Fruit fly (Drosophila melanogaster) whole organism, embryonic: ENCODE measurements around the gene CG13404.

ENCODE experiments used
- Ada2b ChIP-seq: fragments of 200-800 bp; sonication (Bioruptor generic); IDR thresholded peaks from 2 replicates; pipeline ENCODE4 v1.3.6; 2022; ENCODE audit warnings: missing biosample characterization, missing genetic modification characterization
- Antp ChIP-seq: fragments of 200-800 bp; sonication (Bioruptor generic); optimal IDR thresholded peaks from 3 replicates; lab custom pipeline; 2016; ENCODE audit warnings: missing biosample characterization, missing genetic modification characterization
- B-H2 ChIP-seq: fragments of 200-800 bp; sonication (Bioruptor generic); optimal IDR thresholded peaks from 2 replicates; lab custom pipeline; 2018; ENCODE audit warnings: missing biosample characterization, mild to moderate bottlenecking, missing genetic modification characterization
- CG11398 ChIP-seq: fragments of 200-800 bp; sonication (Bioruptor generic); optimal IDR thresholded peaks from 2 replicates; lab custom pipeline; 2016; ENCODE audit warnings: missing biosample characterization, missing genetic modification characterization
- CG12391 ChIP-seq: fragments of 200-800 bp; sonication (Bioruptor generic); optimal IDR thresholded peaks from 3 replicates; lab custom pipeline; 2018; ENCODE audit warnings: missing biosample characterization, mild to moderate bottlenecking, missing genetic modification characterization, moderate library complexity
- CG12942 ChIP-seq: fragments of 200-800 bp; sonication (Bioruptor generic); optimal IDR thresholded peaks from 3 replicates; lab custom pipeline; 2016; ENCODE audit warnings: missing biosample characterization, missing genetic modification characterization
- CG13123 ChIP-seq: fragments of 200-800 bp; sonication (Bioruptor generic); optimal IDR thresholded peaks from 2 replicates; lab custom pipeline; 2016; ENCODE audit warnings: missing biosample characterization, missing genetic modification characterization
- CG13775 ChIP-seq: fragments of 200-800 bp; sonication (Bioruptor generic); optimal IDR thresholded peaks from 3 replicates; lab custom pipeline; 2017; ENCODE audit warnings: missing biosample characterization, mild to moderate bottlenecking, missing genetic modification characterization
- CG14710 ChIP-seq: fragments of 200-800 bp; sonication (Bioruptor generic); optimal IDR thresholded peaks from 3 replicates; lab custom pipeline; 2019; ENCODE audit warnings: missing biosample characterization, mild to moderate bottlenecking, missing genetic modification characterization, moderate library complexity
- CG1529 ChIP-seq: fragments of 200-800 bp; sonication (Bioruptor generic); optimal IDR thresholded peaks from 3 replicates; lab custom pipeline; 2018; ENCODE audit warnings: missing biosample characterization, missing genetic modification characterization
- CG15514 ChIP-seq: fragments of 200-800 bp; sonication (Bioruptor generic); optimal IDR thresholded peaks from 3 replicates; lab custom pipeline; 2017; ENCODE audit warnings: missing biosample characterization, missing genetic modification characterization, mild to moderate bottlenecking, moderate library complexity, missing genetic modification reagents
- CG16863 ChIP-seq: fragments of 200-800 bp; sonication (Bioruptor generic); optimal IDR thresholded peaks from 3 replicates; lab custom pipeline; 2016; ENCODE audit warnings: missing biosample characterization, missing genetic modification characterization
- CG18011 ChIP-seq: fragments of 200-800 bp; sonication (Bioruptor generic); optimal IDR thresholded peaks from 2 replicates; lab custom pipeline; 2017; ENCODE audit warnings: missing biosample characterization, missing genetic modification characterization, mild to moderate bottlenecking, moderate library complexity, missing genotype
- CG2678 ChIP-seq: fragments of 200-800 bp; sonication (Bioruptor generic); optimal IDR thresholded peaks from 3 replicates; lab custom pipeline; 2019; ENCODE audit warnings: missing biosample characterization, mild to moderate bottlenecking, missing genetic modification characterization, moderate library complexity
- CG30020 ChIP-seq: fragments of 200-800 bp; optimal IDR thresholded peaks from 2 replicates; lab custom pipeline; 2019; ENCODE audit warnings: missing biosample characterization, mild to moderate bottlenecking, missing genetic modification characterization, moderate library complexity
- CG33213 ChIP-seq: fragments of 200-800 bp; sonication (Bioruptor generic); optimal IDR thresholded peaks from 3 replicates; lab custom pipeline; 2016; ENCODE audit warnings: missing biosample characterization, missing genetic modification characterization
- CG33557 ChIP-seq: fragments of 200-800 bp; sonication (Bioruptor generic); optimal IDR thresholded peaks from 2 replicates; lab custom pipeline; 2019; ENCODE audit warnings: missing biosample characterization, mild to moderate bottlenecking, missing genetic modification characterization, moderate library complexity
- CG6791 ChIP-seq: fragments of 200-800 bp; sonication (Bioruptor generic); IDR thresholded peaks from 3 replicates; pipeline ENCODE4 v1.3.6; 2022; ENCODE audit warnings: missing biosample characterization, missing genetic modification characterization; ENCODE audit not compliant: partially characterized antibody
- CG7745 ChIP-seq: fragments of 200-800 bp; sonication (Bioruptor generic); optimal IDR thresholded peaks from 2 replicates; lab custom pipeline; 2018; ENCODE audit warnings: missing biosample characterization, mild to moderate bottlenecking, missing genetic modification characterization, moderate library complexity
- CG8089 ChIP-seq: fragments of 200-800 bp; sonication (Bioruptor generic); optimal IDR thresholded peaks from 3 replicates; lab custom pipeline; 2016; ENCODE audit warnings: missing biosample characterization, missing genetic modification characterization
- CG8478 ChIP-seq: fragments of >200 bp; optimal IDR thresholded peaks from 2 replicates; lab custom pipeline; 2018
- Dip2 ChIP-seq: fragments of 200-800 bp; sonication (Bioruptor generic); IDR thresholded peaks from 2 replicates; pipeline ENCODE4 v1.3.6; 2022; ENCODE audit warnings: missing biosample characterization, missing genetic modification characterization
- Fer2 ChIP-seq: fragments of 200-800 bp; sonication (Bioruptor generic); optimal IDR thresholded peaks from 2 replicates; lab custom pipeline; 2018; ENCODE audit warnings: missing biosample characterization, mild to moderate bottlenecking, missing genetic modification characterization, moderate library complexity
- HLHmδ ChIP-seq: fragments of 200-800 bp; sonication (Bioruptor generic); optimal IDR thresholded peaks from 2 replicates; lab custom pipeline; 2018; ENCODE audit warnings: missing biosample characterization, mild to moderate bottlenecking, missing genetic modification characterization, moderate library complexity
- Hr3 ChIP-seq: fragments of 200-800 bp; sonication (Bioruptor generic); optimal IDR thresholded peaks from 3 replicates; lab custom pipeline; 2016; ENCODE audit warnings: missing biosample characterization, missing genetic modification characterization
- NFAT ChIP-seq: fragments of 200-800 bp; sonication (Bioruptor generic); IDR thresholded peaks from 2 replicates; pipeline ENCODE4 v1.3.6; 2022; ENCODE audit warnings: missing biosample characterization, missing genetic modification characterization
- Neu2 ChIP-seq: fragments of 200-800 bp; sonication (Bioruptor generic); optimal IDR thresholded peaks from 3 replicates; lab custom pipeline; 2016; ENCODE audit warnings: missing biosample characterization, missing genetic modification characterization, borderline replicate concordance
- Opbp ChIP-seq: fragments of 200-800 bp; sonication (Bioruptor generic); IDR thresholded peaks from 3 replicates; pipeline ENCODE4 v1.3.6; 2022; ENCODE audit warnings: missing biosample characterization, missing genetic modification characterization; ENCODE audit not compliant: partially characterized antibody
- Ptx1 ChIP-seq: fragments of 200-800 bp; sonication (Bioruptor generic); IDR thresholded peaks from 2 replicates; pipeline ENCODE4 v1.3.6; 2022; ENCODE audit warnings: missing biosample characterization, missing genetic modification characterization
- Scr ChIP-seq: fragments of 200-800 bp; sonication (Bioruptor generic); IDR thresholded peaks from 2 replicates; pipeline ENCODE4 v1.3.6; 2022; ENCODE audit warnings: missing biosample characterization, missing genetic modification characterization; ENCODE audit not compliant: partially characterized antibody
- Sox100B ChIP-seq: fragments of 200-800 bp; sonication (Bioruptor generic); optimal IDR thresholded peaks from 3 replicates; lab custom pipeline; 2018; ENCODE audit warnings: missing biosample characterization, mild to moderate bottlenecking, missing genetic modification characterization
- Sox102F ChIP-seq: fragments of 200-800 bp; sonication (Bioruptor generic); optimal IDR thresholded peaks from 2 replicates; lab custom pipeline; 2018; ENCODE audit warnings: missing biosample characterization, mild to moderate bottlenecking, missing genetic modification characterization, moderate library complexity
- croc ChIP-seq: fragments of 200-800 bp; sonication (Bioruptor generic); conservative IDR thresholded peaks from 3 replicates; pipeline ENCODE4 v1.3.6; 2022; ENCODE audit warnings: missing biosample characterization, missing genetic modification characterization
- crol ChIP-seq: fragments of 200-800 bp; sonication (Bioruptor generic); IDR thresholded peaks from 2 replicates; pipeline ENCODE4 v1.3.6; 2022; ENCODE audit warnings: missing biosample characterization, missing genetic modification characterization
- dpn ChIP-seq, 2 experiments: fragments of 200-800 bp; sonication (Bioruptor generic); optimal IDR thresholded peaks; 3 replicates each; lab custom pipeline; 2016; ENCODE audit warnings: missing biosample characterization in 2 of 2, missing genetic modification characterization in 2 of 2
- fd102C ChIP-seq: fragments of 200-800 bp; sonication (Bioruptor generic); optimal IDR thresholded peaks from 2 replicates; lab custom pipeline; 2018; ENCODE audit warnings: missing biosample characterization, mild to moderate bottlenecking, missing genetic modification characterization, moderate library complexity
- gem ChIP-seq: fragments of 200-800 bp; sonication (Bioruptor generic); optimal IDR thresholded peaks from 2 replicates; lab custom pipeline; 2019; ENCODE audit warnings: missing biosample characterization, mild to moderate bottlenecking, missing genetic modification characterization, moderate library complexity
- kni ChIP-seq: fragments of 200-800 bp; sonication (Bioruptor generic); optimal IDR thresholded peaks from 3 replicates; lab custom pipeline; 2017; ENCODE audit warnings: mild to moderate bottlenecking, missing biosample characterization, missing genetic modification reagents, missing genetic modification characterization
- lov ChIP-seq, 2 experiments: fragments of 200-800 bp in 1 of 2; fragments of >200 bp in 1 of 2; sonication (Bioruptor generic) in 1 of 2; IDR thresholded peaks in 1 of 2; optimal IDR thresholded peaks in 1 of 2; 2 replicates in 1 of 2; 3 replicates in 1 of 2; pipeline versions ENCODE4 v1.3.6 to Lab custom; 2017 to 2022; ENCODE audit warnings: missing biosample characterization in 1 of 2, missing genetic modification characterization in 1 of 2
- nerfin-1 ChIP-seq: fragments of 200-800 bp; sonication (Bioruptor generic); optimal IDR thresholded peaks from 3 replicates; lab custom pipeline; 2019; ENCODE audit warnings: missing biosample characterization, mild to moderate bottlenecking, missing genetic modification characterization, moderate library complexity
- onecut ChIP-seq: fragments of 200-800 bp; sonication (Bioruptor generic); IDR thresholded peaks from 2 replicates; pipeline ENCODE4 v1.3.6; 2022; ENCODE audit warnings: missing biosample characterization, missing genetic modification characterization
- so ChIP-seq: fragments of 200-800 bp; sonication (Bioruptor generic); IDR thresholded peaks from 3 replicates; pipeline ENCODE4 v1.3.6; 2022; ENCODE audit warnings: missing biosample characterization, missing genetic modification characterization
- stc ChIP-seq: fragments of 200-800 bp; sonication (Bioruptor generic); IDR thresholded peaks from 2 replicates; pipeline ENCODE4 v1.3.6; 2022; ENCODE audit warnings: missing biosample characterization, missing genetic modification characterization
- tna ChIP-seq: fragments of 200-800 bp; sonication (Bioruptor generic); IDR thresholded peaks from 2 replicates; pipeline ENCODE4 v1.3.6; 2022; ENCODE audit warnings: missing biosample characterization, missing genetic modification characterization; ENCODE audit not compliant: partially characterized antibody
- ttk ChIP-seq: fragments of 200-800 bp; sonication (Bioruptor generic); IDR thresholded peaks from 2 replicates; pipeline ENCODE4 v2.1.2; 2022; ENCODE audit warnings: missing biosample characterization, missing genetic modification characterization
- twi ChIP-seq: fragments of 200-800 bp; optimal IDR thresholded peaks from 2 replicates; lab custom pipeline; 2019; ENCODE audit warnings: missing biosample characterization, mild to moderate bottlenecking, missing genetic modification characterization, moderate library complexity
- unpg ChIP-seq: fragments of 200-800 bp; sonication (Bioruptor generic); optimal IDR thresholded peaks from 3 replicates; lab custom pipeline; 2018; ENCODE audit warnings: missing biosample characterization, mild to moderate bottlenecking, missing genetic modification characterization, moderate library complexity
- zen2 ChIP-seq: fragments of 200-800 bp; sonication (Bioruptor generic); IDR thresholded peaks from 3 replicates; pipeline ENCODE4 v1.3.6; 2022; ENCODE audit warnings: missing biosample characterization, missing genetic modification characterization; ENCODE audit not compliant: partially characterized antibody

Gene CG13404

dm6 chrX:14242941-14243736 is 22.9 kb downstream of the CG13404 start, which contains the start of gene CG32599 (continued):
- TF ChIP-seq CG13775 (GFP tag; lab: Kevin White, UChicago) = peak; percentile 25
- no peak for TF ChIP-seq crol
- no peak; the same call in 2 of the 3 replicates for TF ChIP-seq zen2 (GFP tag; lab: Robert Waterston, UW)
- TF ChIP-seq B-H2 = no peak
- TF ChIP-seq CG15514 (GFP tag; lab: Kevin White, UChicago) = peak; percentile 18
- no peak for TF ChIP-seq CG8089 (GFP tag; lab: Kevin White, UChicago)
- peak; percentile 68 for TF ChIP-seq Scr (GFP tag; lab: Robert Waterston, UW)
- TF ChIP-seq CG16863 = no peak
- TF ChIP-seq CG12391 (tag; lab: Kevin White, UChicago) = peak; percentile 62
- TF ChIP-seq Ada2b (GFP tag; lab: Robert Waterston, UW) = peak; percentile 53
- peak; percentile 27 for TF ChIP-seq Sox100B (GFP tag; lab: Kevin White, UChicago)
- TF ChIP-seq CG18011 = no peak
- peak; percentile 41; the same call in 1 of the 3 replicates for TF ChIP-seq Opbp (GFP tag; lab: Robert Waterston, UW)
- TF ChIP-seq CG14710 (tag; lab: Kevin White, UChicago) = peak; percentile 40
- TF ChIP-seq Dip2 (GFP tag; lab: Robert Waterston, UW) = no peak
- TF ChIP-seq CG11398 = no peak
- peak; percentile 62; the same call in 1 of the 3 replicates for TF ChIP-seq CG6791 (GFP tag; lab: Robert Waterston, UW)
- TF ChIP-seq CG30020 (tag; lab: Kevin White, UChicago) = peak; percentile 67
- no peak for TF ChIP-seq Fer2 (tag; lab: Kevin White, UChicago)
- TF ChIP-seq CG33213 (GFP tag; lab: Kevin White, UChicago) = no peak
- TF ChIP-seq Sox102F (GFP tag; lab: Kevin White, UChicago) = peak; percentile 54
- TF ChIP-seq croc = no peak
- TF ChIP-seq CG12942 (GFP tag; lab: Kevin White, UChicago) = no peak
- no peak for TF ChIP-seq Neu2
- no peak for TF ChIP-seq CG8478 (lab: Kevin White, UChicago)
- TF ChIP-seq NFAT (GFP tag; lab: Robert Waterston, UW) = no peak
- TF ChIP-seq ttk (GFP tag; lab: Robert Waterston, UW) = no peak
- peak; percentile 60 for TF ChIP-seq unpg (GFP tag; lab: Kevin White, UChicago)
- no peak for TF ChIP-seq HLHmδ (GFP tag; lab: Kevin White, UChicago)
- TF ChIP-seq dpn (GFP tag; optimal IDR thresholded peaks at IDR 0.05; lab: Kevin White, UChicago) = no peak
- no peak for TF ChIP-seq CG33557 (GFP tag; lab: Kevin White, UChicago)
- TF ChIP-seq Antp (GFP tag; lab: Kevin White, UChicago) = no peak
- TF ChIP-seq twi (tag; lab: Kevin White, UChicago) = no peak
- TF ChIP-seq CG7745 (tag; lab: Kevin White, UChicago) = no peak
- TF ChIP-seq nerfin-1 (tag; lab: Kevin White, UChicago) = no peak
- TF ChIP-seq stc (GFP tag; lab: Robert Waterston, UW) = no peak
- TF ChIP-seq onecut (GFP tag; lab: Robert Waterston, UW) = no peak
- no peak for TF ChIP-seq so (GFP tag; lab: Robert Waterston, UW)
- TF ChIP-seq kni (GFP tag; lab: Kevin White, UChicago) = no peak
- peak; percentile 73 for TF ChIP-seq gem
- peak; percentile 46 for TF ChIP-seq CG2678 (tag; lab: Kevin White, UChicago)
- no peak for TF ChIP-seq CG13123 (GFP tag; lab: Kevin White, UChicago)
- peak; percentile 66 for TF ChIP-seq Ptx1 (GFP tag; lab: Robert Waterston, UW)
- TF ChIP-seq tna (GFP tag; lab: Robert Waterston, UW) = peak; percentile 47; the same call in 1 of the 2 replicates
- no peak for TF ChIP-seq fd102C (GFP tag; lab: Kevin White, UChicago)
- TF ChIP-seq CG1529 = no peak
- no peak for TF ChIP-seq lov (optimal IDR thresholded peaks at IDR 0.05; lab: Kevin White, UChicago)
- no peak for TF ChIP-seq lov (GFP tag; IDR thresholded peaks at IDR 0.05; lab: Robert Waterston, UW)
- TF ChIP-seq Hr3 (GFP tag; lab: Kevin White, UChicago) = peak; percentile 20
